Fruit fly (Drosophila melanogaster) whole organism, wandering third instar larva: ENCODE data around the gene Taf12L.

Source experiments
- CG32264 ChIP-seq: fragments of 200-800 bp; sonication (Bioruptor generic); optimal IDR thresholded peaks from 2 replicates; lab custom pipeline; 2016; ENCODE audit warnings: missing biosample characterization, missing genetic modification characterization
- Myc ChIP-seq: fragments of >200 bp; optimal IDR thresholded peaks from 2 replicates; lab custom pipeline; 2017
- OdsH ChIP-seq: fragments of 200-800 bp; sonication (Bioruptor generic); optimal IDR thresholded peaks from 2 replicates; lab custom pipeline; 2016; ENCODE audit warnings: missing biosample characterization, mild to moderate bottlenecking, missing genetic modification characterization
- br ChIP-seq: fragments of 200-800 bp; sonication (Bioruptor generic); optimal IDR thresholded peaks from 2 replicates; lab custom pipeline; 2016; ENCODE audit warnings: missing biosample characterization, missing genetic modification characterization
- dmrt93B ChIP-seq: fragments of 200-800 bp; sonication (Bioruptor generic); optimal IDR thresholded peaks from 2 replicates; lab custom pipeline; 2018; ENCODE audit warnings: missing biosample characterization, mild to moderate bottlenecking, missing genetic modification characterization
- h ChIP-seq: fragments of 200-800 bp; sonication (Bioruptor generic); optimal IDR thresholded peaks from 3 replicates; lab custom pipeline; 2016; ENCODE audit warnings: missing biosample characterization, mild to moderate bottlenecking, missing genetic modification characterization
- pan ChIP-seq: fragments of >200 bp; optimal IDR thresholded peaks from 2 replicates; lab custom pipeline; 2017
- rgr ChIP-seq: fragments of 200-800 bp; sonication (Bioruptor generic); optimal IDR thresholded peaks from 3 replicates; lab custom pipeline; 2016; ENCODE audit warnings: missing biosample characterization, mild to moderate bottlenecking, missing genetic modification characterization

- TF ChIP-seq rgr (GFP tag; lab: Kevin White, UChicago) (no peak), CG32264 (GFP tag; lab: Kevin White, UChicago) (no peak), Myc (no peak), h (no peak), dmrt93B (no peak), pan (lab: Kevin White, UChicago) (no peak), OdsH (GFP tag; lab: Kevin White, UChicago) (no peak), br (GFP tag; lab: Kevin White, UChicago) (no peak)
These were observed 33.1 kb upstream of the Taf12L start, which contains the start of gene CG15631 for dm6 chr2L:4734358-4734757.
